Fruit fly (Drosophila melanogaster) whole organism, embryonic: ENCODE measurements around the gene prd1.
A peak's percentile ranks its signal among the peaks of the same experiment; 100 is the strongest.

ENCODE experiments used
- Antp ChIP-seq: fragments of 200-800 bp; sonication (Bioruptor generic); optimal IDR thresholded peaks from 3 replicates; lab custom pipeline; 2016; ENCODE audit warnings: missing biosample characterization, missing genetic modification characterization
- Awh ChIP-seq: fragments of 200-800 bp; sonication (Bioruptor generic); IDR thresholded peaks from 2 replicates; pipeline ENCODE4, ENCODE4 v1.3.6; 2022; ENCODE audit warnings: missing biosample characterization, missing genetic modification characterization
- Bdp1 ChIP-seq: fragments of 200-800 bp; sonication (Bioruptor generic); optimal IDR thresholded peaks from 3 replicates; lab custom pipeline; 2016; ENCODE audit warnings: missing biosample characterization, missing genetic modification characterization
- Bgb ChIP-seq: fragments of 200-800 bp; sonication (Bioruptor generic); IDR thresholded peaks from 2 replicates; pipeline ENCODE4 v1.3.6; 2022; ENCODE audit warnings: missing biosample characterization, missing genetic modification characterization; ENCODE audit not compliant: partially characterized antibody
- CG11456 ChIP-seq: fragments of 200-800 bp; sonication (Bioruptor generic); IDR thresholded peaks from 3 replicates; pipeline ENCODE4 v1.3.6; 2022; ENCODE audit warnings: missing biosample characterization, missing genetic modification characterization
- CG12299 ChIP-seq: fragments of 200-800 bp; sonication (Bioruptor generic); optimal IDR thresholded peaks from 2 replicates; lab custom pipeline; 2018; ENCODE audit warnings: missing biosample characterization, mild to moderate bottlenecking, missing genetic modification characterization
- CG12391 ChIP-seq: fragments of 200-800 bp; sonication (Bioruptor generic); optimal IDR thresholded peaks from 3 replicates; lab custom pipeline; 2018; ENCODE audit warnings: missing biosample characterization, mild to moderate bottlenecking, missing genetic modification characterization, moderate library complexity
- CG13894 ChIP-seq: fragments of 200-800 bp; sonication (Bioruptor generic); optimal IDR thresholded peaks from 3 replicates; lab custom pipeline; 2018; ENCODE audit warnings: missing biosample characterization, mild to moderate bottlenecking, missing genetic modification characterization, moderate library complexity
- CG14050 ChIP-seq: fragments of 200-800 bp; sonication (Bioruptor generic); IDR thresholded peaks from 3 replicates; pipeline ENCODE4 v1.3.6; 2022; ENCODE audit warnings: missing biosample characterization, missing genetic modification characterization
- CG15601 ChIP-seq: fragments of 200-800 bp; sonication (Bioruptor generic); optimal IDR thresholded peaks from 3 replicates; lab custom pipeline; 2019; ENCODE audit warnings: missing biosample characterization, mild to moderate bottlenecking, missing genetic modification characterization, moderate library complexity
- CG15696 ChIP-seq: fragments of 200-800 bp; sonication (Bioruptor generic); optimal IDR thresholded peaks from 2 replicates; lab custom pipeline; 2019; ENCODE audit warnings: missing biosample characterization, mild to moderate bottlenecking, missing genetic modification characterization, moderate library complexity
- CG1603 ChIP-seq: fragments of 200-800 bp; sonication (Bioruptor generic); optimal IDR thresholded peaks from 2 replicates; lab custom pipeline; 2019; ENCODE audit warnings: missing biosample characterization, mild to moderate bottlenecking, missing genetic modification characterization, moderate library complexity
- CG16779 ChIP-seq: fragments of 200-800 bp; sonication (Bioruptor generic); IDR thresholded peaks from 2 replicates; pipeline ENCODE4 v1.3.6; 2022; ENCODE audit warnings: missing biosample characterization, missing genetic modification characterization
- CG4282 ChIP-seq: fragments of 200-800 bp; sonication (Bioruptor generic); optimal IDR thresholded peaks from 2 replicates; lab custom pipeline; 2016; ENCODE audit warnings: missing biosample characterization, missing genetic modification characterization
- CG4404 ChIP-seq: fragments of 200-800 bp; sonication (Bioruptor generic); IDR thresholded peaks from 2 replicates; pipeline ENCODE4 v1.3.6; 2022; ENCODE audit warnings: missing biosample characterization, missing genetic modification characterization
- CG7271 ChIP-seq: fragments of 200-800 bp; sonication (Bioruptor generic); optimal IDR thresholded peaks from 2 replicates; lab custom pipeline; 2018; ENCODE audit warnings: missing biosample characterization, mild to moderate bottlenecking, missing genetic modification characterization, moderate library complexity
- CTCF ChIP-seq: fragments of 200-800 bp; sonication (Bioruptor generic); optimal IDR thresholded peaks from 2 replicates; lab custom pipeline; 2017; ENCODE audit warnings: missing biosample characterization, mild to moderate bottlenecking, missing genetic modification characterization, moderate library complexity
- D19A ChIP-seq: fragments of 200-800 bp; optimal IDR thresholded peaks from 3 replicates; lab custom pipeline; 2019; ENCODE audit warnings: missing biosample characterization, mild to moderate bottlenecking, missing genetic modification characterization, moderate library complexity
- Deaf1 ChIP-seq: fragments of 200-800 bp; optimal IDR thresholded peaks from 3 replicates; lab custom pipeline; 2019; ENCODE audit warnings: missing biosample characterization, mild to moderate bottlenecking, missing genetic modification characterization, moderate library complexity
- Doc3 ChIP-seq: fragments of 200-800 bp; sonication (Bioruptor generic); IDR thresholded peaks from 3 replicates; pipeline ENCODE4 v1.3.6; 2022; ENCODE audit warnings: missing biosample characterization, missing genetic modification characterization; ENCODE audit not compliant: partially characterized antibody
- E2f2 ChIP-seq: fragments of 200-800 bp; sonication (Bioruptor generic); IDR thresholded peaks from 2 replicates; pipeline ENCODE4 v1.3.6; 2022; ENCODE audit warnings: missing biosample characterization, missing genetic modification characterization
- Fer3 ChIP-seq: fragments of 200-800 bp; sonication (Bioruptor generic); optimal IDR thresholded peaks from 2 replicates; lab custom pipeline; 2018; ENCODE audit warnings: missing biosample characterization, mild to moderate bottlenecking, missing genetic modification characterization, moderate library complexity
- Hr3 ChIP-seq: fragments of 200-800 bp; sonication (Bioruptor generic); optimal IDR thresholded peaks from 3 replicates; lab custom pipeline; 2016; ENCODE audit warnings: missing biosample characterization, missing genetic modification characterization
- MESR4 ChIP-seq: fragments of 200-800 bp; sonication (Bioruptor generic); optimal IDR thresholded peaks from 2 replicates; lab custom pipeline; 2018; ENCODE audit warnings: missing biosample characterization, mild to moderate bottlenecking, missing genetic modification characterization, moderate library complexity
- NC2β ChIP-seq: fragments of 200-800 bp; sonication (Bioruptor generic); optimal IDR thresholded peaks from 2 replicates; lab custom pipeline; 2016; ENCODE audit warnings: missing biosample characterization, missing genetic modification characterization
- Pdp1 ChIP-seq, 2 experiments: fragments of 200-800 bp; sonication (Bioruptor generic); optimal IDR thresholded peaks; 3 replicates each; lab custom pipeline; 2016; ENCODE audit warnings: missing biosample characterization in 2 of 2, missing genetic modification characterization in 2 of 2, mild to moderate bottlenecking in 1 of 2, moderate library complexity in 1 of 2
- Poxn ChIP-seq: fragments of 200-800 bp; sonication (Bioruptor generic); IDR thresholded peaks from 2 replicates; pipeline ENCODE4 v1.3.6; 2022; ENCODE audit warnings: missing biosample characterization, missing genetic modification characterization
- Scr ChIP-seq: fragments of 200-800 bp; sonication (Bioruptor generic); IDR thresholded peaks from 2 replicates; pipeline ENCODE4 v1.3.6; 2022; ENCODE audit warnings: missing biosample characterization, missing genetic modification characterization; ENCODE audit not compliant: partially characterized antibody
- Side ChIP-seq: fragments of 200-800 bp; sonication (Bioruptor generic); optimal IDR thresholded peaks from 2 replicates; lab custom pipeline; 2016; ENCODE audit warnings: missing biosample characterization, missing genetic modification characterization
- Stat92E ChIP-seq, 3 experiments: fragments of >200 bp in 2 of 3; fragments of 200-800 bp in 1 of 3; sonication (Bioruptor generic) in 1 of 3; optimal IDR thresholded peaks; 2 replicates each; lab custom pipeline; 2017 to 2019; ENCODE audit warnings: missing biosample characterization in 3 of 3, missing genetic modification characterization in 3 of 3, mild to moderate bottlenecking in 1 of 3, moderate library complexity in 1 of 3
- Vsx1 ChIP-seq: fragments of 200-800 bp; sonication (Bioruptor generic); optimal IDR thresholded peaks from 2 replicates; lab custom pipeline; 2017; ENCODE audit warnings: missing biosample characterization, mild to moderate bottlenecking, missing genetic modification characterization, missing genetic modification reagents
- Xrp1 ChIP-seq: fragments of 200-800 bp; sonication (Bioruptor generic); IDR thresholded peaks from 2 replicates; pipeline ENCODE4 v1.3.6; 2022; ENCODE audit warnings: missing biosample characterization, missing genetic modification characterization
- az2 ChIP-seq: fragments of 200-800 bp; sonication (Bioruptor generic); optimal IDR thresholded peaks from 3 replicates; lab custom pipeline; 2016; ENCODE audit warnings: missing biosample characterization, missing genetic modification characterization
- bab2 ChIP-seq: fragments of 200-800 bp; sonication (Bioruptor generic); optimal IDR thresholded peaks from 2 replicates; lab custom pipeline; 2016; ENCODE audit warnings: missing biosample characterization, missing genetic modification characterization
- fu2 ChIP-seq: fragments of 200-800 bp; sonication (Bioruptor generic); optimal IDR thresholded peaks from 2 replicates; lab custom pipeline; 2016; ENCODE audit warnings: missing biosample characterization, missing genetic modification characterization
- gce ChIP-seq: fragments of 200-800 bp; sonication (Bioruptor generic); IDR thresholded peaks from 3 replicates; pipeline ENCODE4 v1.3.6; 2022; ENCODE audit warnings: missing biosample characterization, missing genetic modification characterization
- gcm ChIP-seq: fragments of 200-800 bp; sonication (Bioruptor generic); optimal IDR thresholded peaks from 2 replicates; lab custom pipeline; 2019; ENCODE audit warnings: missing biosample characterization, mild to moderate bottlenecking, missing genetic modification characterization, moderate library complexity
- hb ChIP-seq: fragments of 200-800 bp; sonication (Bioruptor generic); IDR thresholded peaks from 3 replicates; pipeline ENCODE4 v1.3.6; 2022; ENCODE audit warnings: missing biosample characterization, missing genetic modification characterization; ENCODE audit not compliant: partially characterized antibody
- hkb ChIP-seq, 2 experiments: fragments of 200-800 bp in 1 of 2; fragments of >200 bp in 1 of 2; sonication (Bioruptor generic) in 1 of 2; IDR thresholded peaks in 1 of 2; optimal IDR thresholded peaks in 1 of 2; 2 replicates each; pipeline versions ENCODE4 v1.3.6 to Lab custom; 2017 to 2022; ENCODE audit warnings: missing biosample characterization in 1 of 2, missing genetic modification characterization in 1 of 2
- lbe ChIP-seq: fragments of 200-800 bp; sonication (Bioruptor generic); optimal IDR thresholded peaks from 2 replicates; lab custom pipeline; 2016; ENCODE audit warnings: missing biosample characterization, mild to moderate bottlenecking, missing genetic modification characterization
- lilli ChIP-seq: fragments of 200-800 bp; sonication (Bioruptor generic); optimal IDR thresholded peaks from 3 replicates; lab custom pipeline; 2016; ENCODE audit warnings: missing biosample characterization, missing genetic modification characterization
- lola ChIP-seq, 3 experiments: fragments of >200 bp in 2 of 3; fragments of 200-800 bp in 1 of 3; sonication (Bioruptor generic) in 1 of 3; optimal IDR thresholded peaks; 2 replicates each; lab custom pipeline; 2017 to 2019; ENCODE audit warnings: missing biosample characterization in 3 of 3, missing genetic modification characterization in 3 of 3, mild to moderate bottlenecking in 1 of 3, moderate library complexity in 1 of 3
- nau ChIP-seq: fragments of 200-800 bp; sonication (Bioruptor generic); optimal IDR thresholded peaks from 3 replicates; lab custom pipeline; 2017; ENCODE audit warnings: missing biosample characterization, mild to moderate bottlenecking, missing genetic modification characterization, missing genetic modification reagents
- nerfin-1 ChIP-seq: fragments of 200-800 bp; sonication (Bioruptor generic); optimal IDR thresholded peaks from 3 replicates; lab custom pipeline; 2019; ENCODE audit warnings: missing biosample characterization, mild to moderate bottlenecking, missing genetic modification characterization, moderate library complexity
- pb ChIP-seq: fragments of 200-800 bp; sonication (Bioruptor generic); optimal IDR thresholded peaks from 3 replicates; lab custom pipeline; 2016; ENCODE audit warnings: missing biosample characterization, missing genetic modification characterization
- sens-2 ChIP-seq: fragments of 200-800 bp; sonication (Bioruptor generic); IDR thresholded peaks from 2 replicates; pipeline ENCODE4 v1.3.6; 2022; ENCODE audit warnings: missing biosample characterization, missing genetic modification characterization
- sr ChIP-seq: fragments of 200-800 bp; sonication (Bioruptor generic); IDR thresholded peaks from 3 replicates; pipeline ENCODE4 v1.3.6; 2022; ENCODE audit warnings: missing biosample characterization, missing genetic modification characterization
- stwl ChIP-seq: fragments of 200-800 bp; sonication (Bioruptor generic); optimal IDR thresholded peaks from 3 replicates; lab custom pipeline; 2018; ENCODE audit warnings: missing biosample characterization, mild to moderate bottlenecking, missing genetic modification characterization, moderate library complexity
- tx ChIP-seq: fragments of 200-800 bp; sonication (Bioruptor generic); optimal IDR thresholded peaks from 2 replicates; lab custom pipeline; 2016; ENCODE audit warnings: missing biosample characterization, missing genetic modification characterization

The prd1 gene

DNA sequence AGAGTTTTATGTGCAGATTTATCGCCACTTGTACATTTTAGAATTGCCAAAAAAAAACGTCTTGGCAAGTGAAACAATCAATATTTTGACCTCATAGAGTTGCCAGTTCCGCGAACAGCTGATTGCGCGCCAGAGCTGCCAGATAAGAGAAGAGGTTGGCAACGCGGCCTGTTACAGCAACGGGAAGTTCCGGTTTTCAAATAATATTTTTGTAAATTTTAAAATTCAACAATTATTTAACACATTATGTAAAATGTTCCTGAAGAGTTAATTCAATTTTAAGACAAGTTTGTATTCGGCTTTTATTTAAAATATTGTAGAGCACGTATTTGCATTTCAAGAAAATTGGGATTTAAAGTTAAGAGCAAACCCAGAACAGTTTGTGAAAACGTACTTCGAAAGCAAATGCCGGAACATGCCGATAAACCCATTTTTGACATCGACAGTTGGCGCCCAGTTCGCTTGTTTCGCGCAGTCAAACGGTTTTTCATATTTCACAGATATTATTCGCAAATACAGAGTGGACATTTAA is at the start of gene prd1, which contains the start of gene HisCl1 (continued):
- TF ChIP-seq Doc3 (GFP tag; lab: Robert Waterston, UW) (no peak), Scr (GFP tag; lab: Robert Waterston, UW) (no peak), CG16779 (GFP tag; lab: Robert Waterston, UW) (no peak), pb (GFP tag; lab: Kevin White, UChicago) (no peak), CG1603 (tag; lab: Kevin White, UChicago) (no peak), sens-2 (GFP tag; lab: Robert Waterston, UW) (no peak), Hr3 (GFP tag; lab: Kevin White, UChicago) (peak; percentile 72), Deaf1 (tag; lab: Kevin White, UChicago) (no peak), nerfin-1 (tag; lab: Kevin White, UChicago) (peak; percentile 78), lilli (peak; percentile 77), MESR4 (GFP tag; lab: Kevin White, UChicago) (no peak), stwl (tag; lab: Kevin White, UChicago) (peak; percentile 65), sr (0 out of 3 replicates have a peak, but pooled peaks have one; percentile 6), gce (peak; percentile 37; the same call in 1 of the 3 replicates), Awh (GFP tag; lab: Robert Waterston, UW) (0 out of 2 replicates have a peak, but pooled peaks have one; percentile 36), hb (GFP tag; lab: Robert Waterston, UW) (no peak), Fer3 (tag; lab: Kevin White, UChicago) (peak; percentile 78), CG12391 (peak; percentile 76), CG4404 (GFP tag; lab: Robert Waterston, UW) (peak; percentile 51; the same call in 1 of the 2 replicates), hkb (optimal IDR thresholded peaks at IDR 0.05; lab: Kevin White, UChicago) (peak; percentile 26), hkb (GFP tag; IDR thresholded peaks at IDR 0.05; lab: Robert Waterston, UW) (no peak), Bdp1 (GFP tag; lab: Kevin White, UChicago) (peak; percentile 36), Stat92E (GFP tag; optimal IDR thresholded peaks at IDR 0.05; lab: Kevin White, UChicago) (no peak), Side (peak; percentile 27), Vsx1 (GFP tag; lab: Kevin White, UChicago) (no peak), lola (GFP tag; optimal IDR thresholded peaks at IDR 0.05; lab: Kevin White, UChicago) (peak in 1 of 3 experiments; percentile 59), CG14050 (peak; percentile 35; the same call in 1 of the 3 replicates), CG13894 (tag; lab: Kevin White, UChicago) (no peak), fu2 (GFP tag; lab: Kevin White, UChicago) (peak; percentile 50), Xrp1 (GFP tag; lab: Robert Waterston, UW) (peak; percentile 39; the same call in 1 of the 2 replicates), az2 (peak; percentile 64), Poxn (GFP tag; lab: Robert Waterston, UW) (no peak), E2f2 (GFP tag; lab: Robert Waterston, UW) (peak; percentile 82), NC2β (GFP tag; lab: Kevin White, UChicago) (peak; percentile 49), CG15696 (peak; percentile 48), D19A (tag; lab: Kevin White, UChicago) (no peak), CG15601 (tag; lab: Kevin White, UChicago) (peak; percentile 72), CG11456 (GFP tag; lab: Robert Waterston, UW) (peak; percentile 80), CG7271 (tag; lab: Kevin White, UChicago) (peak; percentile 78), Bgb (GFP tag; lab: Robert Waterston, UW) (no peak), tx (peak; percentile 12), CTCF (GFP tag; lab: Kevin White, UChicago) (peak; percentile 46), CG4282 (no peak), Pdp1 (GFP tag; optimal IDR thresholded peaks at IDR 0.05; lab: Kevin White, UChicago) (peak; percentile 72 to 94), Antp (peak; percentile 30), bab2 (GFP tag; lab: Kevin White, UChicago) (peak; percentile 50), lbe (GFP tag; lab: Kevin White, UChicago) (no peak), CG12299 (tag; lab: Kevin White, UChicago) (peak; percentile 54), gcm (GFP tag; lab: Kevin White, UChicago) (no peak), nau (GFP tag; lab: Kevin White, UChicago) (no peak)
